Worm (Caenorhabditis elegans) whole organism, L3 larva: ENCODE results near the gene ZK616.8.

Experiments used
- R02D3.7 ChIP-seq: fragments of 150-350 bp; optimal IDR thresholded peaks from 2 replicates; lab custom pipeline; 2014; ENCODE audit warnings: missing biosample characterization, missing genetic modification characterization
- ceh-82 ChIP-seq: fragments of 150-350 bp; optimal IDR thresholded peaks from 2 replicates; lab custom pipeline; 2014; ENCODE audit warnings: missing biosample characterization, missing genetic modification characterization
- elt-3 ChIP-seq, 3 experiments: fragments of 150-350 bp in 1 of 3; sonication (generic microtip) in 2 of 3; optimal IDR thresholded peaks; 2 replicates in 2 of 3; 4 replicates in 1 of 3; lab custom pipeline; 2014 to 2017; ENCODE audit warnings: missing biosample characterization in 3 of 3, missing genetic modification characterization in 3 of 3
- fkh-10 ChIP-seq: sonication (generic microtip); optimal IDR thresholded peaks from 2 replicates; lab custom pipeline; 2017; ENCODE audit warnings: missing biosample characterization, missing genetic modification reagents, missing genetic modification characterization
- hmg-11 ChIP-seq: sonication (generic microtip); optimal IDR thresholded peaks from 2 replicates; lab custom pipeline; 2016; ENCODE audit warnings: missing genetic modification characterization, missing compliant biosample characterization
- lin-39 ChIP-seq: fragments of 150-350 bp; optimal IDR thresholded peaks from 2 replicates; lab custom pipeline; 2018; ENCODE audit warnings: missing biosample characterization, missing genetic modification reagents, missing genetic modification characterization
- nhr-12 ChIP-seq: fragments of 150-350 bp; optimal IDR thresholded peaks from 2 replicates; lab custom pipeline; 2014; ENCODE audit warnings: missing biosample characterization, missing genetic modification characterization
- nhr-25 ChIP-seq: sonication (generic microtip); optimal IDR thresholded peaks from 2 replicates; lab custom pipeline; 2017; ENCODE audit warnings: missing biosample characterization, missing genetic modification characterization
- nhr-77 ChIP-seq: fragments of 150-350 bp; optimal IDR thresholded peaks from 2 replicates; lab custom pipeline; 2014; ENCODE audit warnings: missing biosample characterization, missing genetic modification characterization
- pqm-1 ChIP-seq: fragments of 150-350 bp; optimal IDR thresholded peaks from 2 replicates; lab custom pipeline; 2017; ENCODE audit warnings: missing biosample characterization, missing genetic modification characterization, inconsistent platforms
- snpc-4 ChIP-seq: fragments of 150-350 bp; optimal IDR thresholded peaks from 2 replicates; lab custom pipeline; 2014; ENCODE audit warnings: missing biosample characterization, missing genetic modification characterization
- unc-62 ChIP-seq: fragments of 150-350 bp; sonication (generic microtip); optimal IDR thresholded peaks from 4 replicates; lab custom pipeline; 2014; ENCODE audit warnings: missing biosample characterization, missing genetic modification reagents, missing genetic modification characterization
- ztf-11 ChIP-seq: fragments of 150-350 bp; optimal IDR thresholded peaks from 2 replicates; lab custom pipeline; 2014; ENCODE audit warnings: missing biosample characterization, missing genetic modification characterization

ce11 chrIV:5411120-5411519 lies 873 bp downstream of the ZK616.8 start, which contains the start of gene ZK616.65:
- TF ChIP-seq hmg-11 (tag; lab: Kevin White, UChicago), result no peak
- no peak for TF ChIP-seq nhr-12
- TF ChIP-seq lin-39 (tag; lab: Kevin White, UChicago), result no peak
- TF ChIP-seq fkh-10 (GFP tag; lab: Kevin White, UChicago), result no peak
- TF ChIP-seq ceh-82 (tag; lab: Kevin White, UChicago), result no peak
- no peak for TF ChIP-seq ztf-11 (tag; lab: Kevin White, UChicago)
- TF ChIP-seq elt-3 (tag; optimal IDR thresholded peaks at IDR 0.05; lab: Kevin White, UChicago), result no peak
- TF ChIP-seq unc-62 (GFP tag; lab: Kevin White, UChicago), result no peak
- TF ChIP-seq nhr-77, result no peak
- TF ChIP-seq R02D3.7 (tag; lab: Kevin White, UChicago), result no peak
- TF ChIP-seq nhr-25, result no peak
- TF ChIP-seq pqm-1 (tag; lab: Kevin White, UChicago), result no peak
- no peak for TF ChIP-seq snpc-4
